Worm (Caenorhabditis elegans) whole organism, L2 larva: Measurements from ENCODE around the gene srg-33.
"Not testable (repeated sequence)": the region's sequence is repeated elsewhere in the genome, so short reads cannot be mapped to it uniquely, and the experiment has no call there.

Experiments used
- C34F6.9 ChIP-seq: fragments of 150-350 bp; optimal IDR thresholded peaks from 2 replicates; lab custom pipeline; 2014; ENCODE audit warnings: missing biosample characterization, missing genetic modification characterization
- F13H6.1 ChIP-seq: sonication (generic microtip); optimal IDR thresholded peaks from 2 replicates; lab custom pipeline; 2016; ENCODE audit warnings: missing genetic modification characterization, missing compliant biosample characterization
- R02D3.7 ChIP-seq: fragments of 150-350 bp; optimal IDR thresholded peaks from 2 replicates; lab custom pipeline; 2014; ENCODE audit warnings: missing biosample characterization, missing genetic modification characterization
- Y55F3AM.14 ChIP-seq: fragments of 200-800 bp; sonication (Bioruptor generic); optimal IDR thresholded peaks from 2 replicates; lab custom pipeline; 2018; ENCODE audit warnings: mild to moderate bottlenecking, missing genetic modification characterization, missing compliant biosample characterization
- alr-1 ChIP-seq: fragments of 150-350 bp; optimal IDR thresholded peaks from 2 replicates; lab custom pipeline; 2014; ENCODE audit warnings: missing biosample characterization, missing genetic modification characterization
- aly-2 ChIP-seq: fragments of 150-350 bp; optimal IDR thresholded peaks from 2 replicates; lab custom pipeline; 2014; ENCODE audit warnings: missing biosample characterization, missing genetic modification characterization
- ama-1 ChIP-seq: fragments of 150-350 bp; optimal IDR thresholded peaks from 2 replicates; lab custom pipeline; 2018; ENCODE audit warnings: inconsistent platforms
- blmp-1 ChIP-seq: sonication (generic microtip); optimal IDR thresholded peaks from 2 replicates; lab custom pipeline; 2017; ENCODE audit warnings: missing genetic modification characterization, mild to moderate bottlenecking, missing compliant biosample characterization, antibody characterized with exemption, moderate library complexity; ENCODE audit not compliant: insufficient read depth
- ceh-16 ChIP-seq: fragments of 150-350 bp; optimal IDR thresholded peaks from 2 replicates; lab custom pipeline; 2014; ENCODE audit warnings: missing biosample characterization, missing genetic modification characterization
- crh-2 ChIP-seq: sonication (generic microtip); optimal IDR thresholded peaks from 2 replicates; lab custom pipeline; 2017; ENCODE audit warnings: missing biosample characterization, missing genetic modification characterization
- elt-1 ChIP-seq: fragments of 150-350 bp; optimal IDR thresholded peaks from 2 replicates; lab custom pipeline; 2014; ENCODE audit warnings: missing biosample characterization, missing genetic modification characterization
- fos-1 ChIP-seq: fragments of 150-350 bp; optimal IDR thresholded peaks from 2 replicates; lab custom pipeline; 2014; ENCODE audit warnings: missing biosample characterization, missing genetic modification characterization
- gmeb-1 ChIP-seq: fragments of 150-350 bp; optimal IDR thresholded peaks from 2 replicates; lab custom pipeline; 2014; ENCODE audit warnings: missing biosample characterization, missing genetic modification characterization
- lin-11 ChIP-seq: fragments of 150-350 bp; sonication (generic microtip); optimal IDR thresholded peaks from 2 replicates; lab custom pipeline; 2014; ENCODE audit warnings: missing biosample characterization, missing genetic modification characterization, inconsistent platforms, mixed read lengths
- lin-39 ChIP-seq: fragments of 150-350 bp; optimal IDR thresholded peaks from 2 replicates; lab custom pipeline; 2014; ENCODE audit warnings: missing biosample characterization, missing genetic modification reagents, missing genetic modification characterization
- lsy-2 ChIP-seq, 2 experiments: fragments of 150-350 bp in 1 of 2; sonication (generic microtip) in 1 of 2; optimal IDR thresholded peaks; 2 replicates each; lab custom pipeline; 2014 to 2017; ENCODE audit warnings: missing biosample characterization in 2 of 2, missing genetic modification characterization in 2 of 2
- mab-5 ChIP-seq: fragments of 150-350 bp; optimal IDR thresholded peaks from 2 replicates; lab custom pipeline; 2014; ENCODE audit warnings: missing biosample characterization, missing genetic modification characterization
- mdl-1 ChIP-seq, 2 experiments: fragments of 150-350 bp in 1 of 2; sonication (generic microtip) in 1 of 2; optimal IDR thresholded peaks; 2 replicates each; lab custom pipeline; 2017; ENCODE audit warnings: missing biosample characterization in 2 of 2, missing genetic modification characterization in 2 of 2
- nhr-11 ChIP-seq: fragments of 150-350 bp; optimal IDR thresholded peaks from 2 replicates; lab custom pipeline; 2014; ENCODE audit warnings: missing biosample characterization, missing genetic modification characterization
- nhr-129 ChIP-seq: fragments of 150-350 bp; optimal IDR thresholded peaks from 2 replicates; lab custom pipeline; 2014; ENCODE audit warnings: missing biosample characterization, missing genetic modification characterization
- nhr-23 ChIP-seq: fragments of 150-350 bp; optimal IDR thresholded peaks from 2 replicates; lab custom pipeline; 2014; ENCODE audit warnings: missing biosample characterization, missing genetic modification reagents, missing genetic modification characterization
- nhr-25 ChIP-seq: fragments of 150-350 bp; sonication (generic microtip); optimal IDR thresholded peaks from 3 replicates; lab custom pipeline; 2014; ENCODE audit warnings: missing biosample characterization, missing genetic modification characterization
- nhr-6 ChIP-seq: fragments of 150-350 bp; optimal IDR thresholded peaks from 2 replicates; lab custom pipeline; 2014; ENCODE audit warnings: missing biosample characterization, missing genetic modification characterization
- nhr-77 ChIP-seq: fragments of 150-350 bp; optimal IDR thresholded peaks from 2 replicates; lab custom pipeline; 2014; ENCODE audit warnings: missing biosample characterization, missing genetic modification characterization
- sem-4 ChIP-seq: fragments of 150-350 bp; optimal IDR thresholded peaks from 2 replicates; lab custom pipeline; 2014; ENCODE audit warnings: missing biosample characterization, missing genetic modification reagents, missing genetic modification characterization
- skn-1 ChIP-seq: sonication (generic microtip); optimal IDR thresholded peaks from 2 replicates; lab custom pipeline; 2017; ENCODE audit warnings: missing biosample characterization, missing genetic modification characterization
- sma-9 ChIP-seq, 2 experiments: fragments of 150-350 bp in 1 of 2; sonication (generic microtip) in 1 of 2; optimal IDR thresholded peaks; 2 replicates each; lab custom pipeline; 2014 to 2016; ENCODE audit warnings: missing genetic modification characterization in 2 of 2, mild to moderate bottlenecking in 1 of 2, missing biosample characterization in 1 of 2, missing compliant biosample characterization in 1 of 2, missing genetic modification reagents in 1 of 2, moderate library complexity in 1 of 2
- snpc-4 ChIP-seq: fragments of 150-350 bp; optimal IDR thresholded peaks from 2 replicates; lab custom pipeline; 2014; ENCODE audit warnings: missing biosample characterization, missing genetic modification characterization
- unc-55 ChIP-seq: fragments of 150-350 bp; sonication (generic microtip); optimal IDR thresholded peaks from 3 replicates; lab custom pipeline; 2014; ENCODE audit warnings: missing biosample characterization, missing genetic modification reagents, missing genetic modification characterization
- ztf-1 ChIP-seq: fragments of 200-800 bp; sonication (Bioruptor generic); conservative IDR thresholded peaks from 2 replicates; pipeline ENCODE4 v1.3.6; 2022; ENCODE audit warnings: missing genetic modification characterization, missing compliant biosample characterization
- ztf-11 ChIP-seq: sonication (generic microtip); optimal IDR thresholded peaks from 2 replicates; lab custom pipeline; 2017; ENCODE audit warnings: missing biosample characterization, missing genetic modification characterization
- ztf-4 ChIP-seq: fragments of 150-350 bp; optimal IDR thresholded peaks from 2 replicates; lab custom pipeline; 2014; ENCODE audit warnings: missing biosample characterization, missing genetic modification characterization

The srg-33 gene

DNA sequence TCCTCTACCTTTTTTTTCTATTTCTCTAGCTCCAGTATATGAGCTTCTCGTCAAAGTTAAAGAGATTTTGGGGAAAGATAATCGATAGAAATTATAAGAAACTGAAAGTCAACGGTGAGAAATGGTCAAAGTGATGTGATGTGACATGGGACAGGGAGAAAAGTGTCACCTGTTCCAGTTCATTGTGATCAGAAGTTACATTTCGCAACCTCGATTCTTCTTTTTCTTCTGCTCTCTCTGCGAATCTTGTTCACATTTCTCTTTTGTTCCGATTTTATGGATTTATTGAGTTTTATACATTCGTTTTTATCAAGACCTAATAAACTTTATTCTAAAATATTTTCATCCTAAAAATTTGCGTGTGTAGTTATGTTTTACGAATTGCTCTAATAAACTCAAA is 43.8 kb downstream of the srg-33 start:
- TF ChIP-seq mdl-1 (tag; optimal IDR thresholded peaks at IDR 0.05; lab: Kevin White, UChicago) (no peak), lin-11 (no peak), snpc-4 (tag; lab: Kevin White, UChicago) (no peak), R02D3.7 (tag; lab: Kevin White, UChicago) (no peak), Y55F3AM.14 (GFP tag; lab: Kevin White, UChicago) (no peak), nhr-77 (tag; lab: Kevin White, UChicago) (no peak), mab-5 (tag; lab: Kevin White, UChicago) (no peak), nhr-11 (tag; lab: Kevin White, UChicago) (no peak), elt-1 (tag; lab: Kevin White, UChicago) (no peak), ztf-4 (tag; lab: Kevin White, UChicago) (no peak), ceh-16 (tag; lab: Kevin White, UChicago) (no peak), F13H6.1 (tag; lab: Kevin White, UChicago) (no peak), unc-55 (GFP tag; lab: Kevin White, UChicago) (no peak), nhr-129 (tag; lab: Kevin White, UChicago) (peak; percentile 20), C34F6.9 (peak; percentile 31), blmp-1 (tag; lab: Kevin White, UChicago) (peak; percentile 31), skn-1 (tag; lab: Kevin White, UChicago) (no peak), sma-9 (GFP tag; optimal IDR thresholded peaks at IDR 0.05; lab: Kevin White, UChicago) (peak; percentile 23), sma-9 (tag; optimal IDR thresholded peaks at IDR 0.05; lab: Kevin White, UChicago) (no peak), gmeb-1 (no peak), crh-2 (tag; lab: Kevin White, UChicago) (no peak), ama-1 (no peak), nhr-25 (tag; lab: Kevin White, UChicago) (no peak), fos-1 (tag; lab: Kevin White, UChicago) (no peak), lin-39 (tag; lab: Kevin White, UChicago) (no peak)

DNA sequence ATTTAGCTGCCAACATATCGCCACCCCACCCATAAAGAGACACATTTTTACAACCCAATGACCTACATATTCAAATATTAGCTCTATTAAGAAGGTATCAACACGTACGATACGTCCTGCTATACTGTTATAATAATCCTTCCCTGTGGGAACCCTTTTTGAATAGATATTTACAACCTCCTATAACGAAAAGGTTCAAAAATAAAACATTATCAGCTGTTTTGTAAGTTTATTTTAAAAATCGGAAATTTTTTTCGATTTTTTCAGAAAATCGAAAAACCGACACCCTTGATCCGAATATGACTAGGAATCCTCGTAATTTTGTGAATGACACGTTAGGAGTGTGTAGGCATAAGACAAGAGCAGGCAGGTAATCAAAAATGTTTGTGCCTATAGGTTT is 49.1 kb downstream of the srg-33 start, which contains the start of gene C08D8.7:
TSS of gene C08D8.7 (plus strand) at position 301 of the 400 bp plus-strand sequence.
- TF ChIP-seq nhr-23; nhr-25 (tag; lab: Kevin White, UChicago); elt-1 (tag; lab: Kevin White, UChicago): not testable (repeated sequence)

DNA sequence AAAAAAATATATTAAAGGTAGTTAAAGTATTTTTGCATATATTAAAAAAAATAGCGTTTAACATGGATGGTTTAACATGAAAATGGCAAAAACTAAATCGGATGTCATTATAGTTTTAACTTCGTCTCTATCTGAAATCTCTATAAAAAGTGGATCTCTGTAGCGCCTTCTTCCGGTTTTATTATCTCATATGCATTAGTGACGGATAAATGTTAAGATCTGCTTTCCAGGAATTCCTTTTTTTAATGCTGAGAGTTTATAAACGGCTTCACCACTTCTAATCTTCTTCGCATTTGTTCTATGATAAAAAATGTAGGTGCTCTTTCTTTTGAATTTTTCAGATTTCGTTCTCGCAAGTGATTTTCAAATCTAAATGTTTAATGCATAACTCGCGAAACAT is 50.6 kb downstream of the srg-33 start:
- no peak for TF ChIP-seq fos-1 (tag; lab: Kevin White, UChicago)
- no peak for TF ChIP-seq unc-55 (GFP tag; lab: Kevin White, UChicago)
- TF ChIP-seq alr-1 (tag; lab: Kevin White, UChicago), result no peak
- no peak for TF ChIP-seq sma-9 (GFP tag; optimal IDR thresholded peaks at IDR 0.05; lab: Kevin White, UChicago)
- TF ChIP-seq sma-9 (tag; optimal IDR thresholded peaks at IDR 0.05; lab: Kevin White, UChicago), result no peak
- no peak for TF ChIP-seq ama-1
- TF ChIP-seq mdl-1 (tag; optimal IDR thresholded peaks at IDR 0.05; lab: Kevin White, UChicago), result no peak
- no peak for TF ChIP-seq Y55F3AM.14 (GFP tag; lab: Kevin White, UChicago)
- TF ChIP-seq lsy-2 (tag; optimal IDR thresholded peaks at IDR 0.05; lab: Kevin White, UChicago), result no peak
- TF ChIP-seq aly-2, result no peak
- no peak for TF ChIP-seq sem-4 (tag; lab: Kevin White, UChicago)
- no peak for TF ChIP-seq ztf-11 (tag; lab: Kevin White, UChicago)
- TF ChIP-seq nhr-6 (tag; lab: Kevin White, UChicago), result no peak
- TF ChIP-seq ztf-1, result no peak
